Fruit fly (Drosophila melanogaster) whole organism: ENCODE data around the gene Orct.

Experiments
- Dll ChIP-seq: fragments of >200 bp; optimal IDR thresholded peaks from 2 replicates; lab custom pipeline; 2017
- pan ChIP-seq: fragments of >200 bp; optimal IDR thresholded peaks from 2 replicates; lab custom pipeline; 2017
- psq ChIP-seq: fragments of >200 bp; optimal IDR thresholded peaks from 2 replicates; lab custom pipeline; 2017

- TF ChIP-seq pan (lab: Kevin White, UChicago) (no peak), psq (lab: Kevin White, UChicago) (no peak), Dll (no peak)
These were observed 16.1 kb upstream of the Orct start for dm6 chr3R:24260041-24260379.
